Worm (Caenorhabditis elegans) whole organism, L1 larva: ENCODE results near the gene C08F8.6.

Source experiments
- C04F5.9 ChIP-seq: sonication (generic microtip); optimal IDR thresholded peaks from 2 replicates; lab custom pipeline; 2016; ENCODE audit warnings: missing genetic modification characterization, missing compliant biosample characterization
- C34B4.2 ChIP-seq: sonication (generic microtip); optimal IDR thresholded peaks from 2 replicates; lab custom pipeline; 2017; ENCODE audit warnings: mild to moderate bottlenecking, missing genetic modification characterization, missing compliant biosample characterization
- Y116A8C.19 ChIP-seq: sonication (generic microtip); optimal IDR thresholded peaks from 2 replicates; lab custom pipeline; 2016; ENCODE audit warnings: missing compliant biosample characterization, missing genetic modification characterization, borderline replicate concordance
- alr-1 ChIP-seq: fragments of 200-800 bp; sonication (Bioruptor generic); optimal IDR thresholded peaks from 2 replicates; lab custom pipeline; 2018; ENCODE audit warnings: borderline replicate concordance, mild to moderate bottlenecking, missing genetic modification characterization, missing compliant biosample characterization
- blmp-1 ChIP-seq: fragments of 150-350 bp; optimal IDR thresholded peaks from 2 replicates; lab custom pipeline; 2014; ENCODE audit warnings: missing biosample characterization, missing genetic modification characterization
- ceh-82 ChIP-seq, 3 experiments: fragments of 150-350 bp in 1 of 3; sonication (generic microtip) in 2 of 3; optimal IDR thresholded peaks; 2 replicates each; lab custom pipeline; 2014 to 2017; ENCODE audit warnings: missing biosample characterization in 3 of 3, missing genetic modification characterization in 3 of 3
- dpl-1 ChIP-seq, 3 experiments: fragments of 150-350 bp in 2 of 3; sonication (generic microtip) in 1 of 3; optimal IDR thresholded peaks; 2 replicates each; lab custom pipeline; 2014 to 2017; ENCODE audit warnings: missing biosample characterization in 3 of 3, missing genetic modification characterization in 3 of 3, missing genetic modification reagents in 3 of 3
- dsc-1 ChIP-seq: sonication (generic microtip); optimal IDR thresholded peaks from 2 replicates; lab custom pipeline; 2016; ENCODE audit warnings: mild to moderate bottlenecking, missing genetic modification characterization, missing compliant biosample characterization
- efl-1 ChIP-seq, 4 experiments: fragments of 150-350 bp; optimal IDR thresholded peaks in 3 of 4; peaks in 1 of 4; 1 replicate in 1 of 4; 2 replicates in 3 of 4; lab custom pipeline; 2014; ENCODE audit warnings: missing biosample characterization in 2 of 4, missing genetic modification characterization in 2 of 4, missing genetic modification reagents in 2 of 4
- egl-27 ChIP-seq, 2 experiments: fragments of 150-350 bp in 1 of 2; sonication (generic microtip); optimal IDR thresholded peaks; 3 replicates each; lab custom pipeline; 2017 to 2018; ENCODE audit warnings: missing biosample characterization in 2 of 2, missing genetic modification characterization in 2 of 2, missing genetic modification reagents in 2 of 2
- elt-2 ChIP-seq: sonication (generic microtip); optimal IDR thresholded peaks from 2 replicates; lab custom pipeline; 2016; ENCODE audit warnings: missing genetic modification characterization, mild to moderate bottlenecking, inconsistent platforms, missing compliant biosample characterization, missing genetic modification reagents
- ets-5 ChIP-seq: fragments of 200-800 bp; sonication (Bioruptor generic); IDR thresholded peaks from 2 replicates; pipeline ENCODE4 v1.3.6; 2022; ENCODE audit warnings: missing genetic modification characterization, missing compliant biosample characterization
- fkh-8 ChIP-seq: sonication (generic microtip); optimal IDR thresholded peaks from 2 replicates; lab custom pipeline; 2016; ENCODE audit warnings: mild to moderate bottlenecking, missing genetic modification characterization, missing compliant biosample characterization
- grh-1 ChIP-seq: fragments of 200-800 bp; sonication (Bioruptor generic); IDR thresholded peaks from 2 replicates; pipeline ENCODE4 v1.3.6; 2022; ENCODE audit warnings: missing genetic modification reagents, missing genetic modification characterization, missing compliant biosample characterization
- hlh-4 ChIP-seq: sonication (generic microtip); optimal IDR thresholded peaks from 2 replicates; lab custom pipeline; 2016; ENCODE audit warnings: mild to moderate bottlenecking, missing genetic modification characterization, missing compliant biosample characterization
- isw-1 ChIP-seq: fragments of 200-800 bp; sonication (Bioruptor generic); IDR thresholded peaks from 2 replicates; pipeline ENCODE4 v1.3.6; 2022; ENCODE audit warnings: missing genetic modification characterization, missing compliant biosample characterization
- lin-35 ChIP-seq, 2 experiments: fragments of 150-350 bp; optimal IDR thresholded peaks; 2 replicates each; lab custom pipeline; 2014; ENCODE audit warnings: missing biosample characterization in 2 of 2, missing genetic modification characterization in 2 of 2, missing genetic modification reagents in 2 of 2
- lir-3 ChIP-seq: sonication (generic microtip); optimal IDR thresholded peaks from 2 replicates; lab custom pipeline; 2016; ENCODE audit warnings: mild to moderate bottlenecking, missing genetic modification characterization, moderate library complexity, missing compliant biosample characterization; ENCODE audit not compliant: poor library complexity
- lsy-2 ChIP-seq, 2 experiments: fragments of 150-350 bp; optimal IDR thresholded peaks; 2 replicates each; lab custom pipeline; 2014; ENCODE audit warnings: missing biosample characterization in 2 of 2, missing genetic modification characterization in 2 of 2
- mdl-1 ChIP-seq, 2 experiments: fragments of 150-350 bp; optimal IDR thresholded peaks; 2 replicates each; lab custom pipeline; 2014 to 2017; ENCODE audit warnings: missing biosample characterization in 2 of 2, missing genetic modification characterization in 2 of 2, inconsistent platforms in 1 of 2
- mep-1 ChIP-seq: fragments of 150-350 bp; optimal IDR thresholded peaks from 2 replicates; lab custom pipeline; 2014; ENCODE audit warnings: missing biosample characterization, missing genetic modification characterization
- nhr-11 ChIP-seq: fragments of 150-350 bp; optimal IDR thresholded peaks from 2 replicates; lab custom pipeline; 2014; ENCODE audit warnings: missing biosample characterization, missing genetic modification characterization
- nhr-19 ChIP-seq: fragments of 200-800 bp; sonication (Bioruptor generic); conservative IDR thresholded peaks from 2 replicates; pipeline ENCODE4 v1.3.6; 2022; ENCODE audit warnings: missing genetic modification characterization, missing compliant biosample characterization
- nhr-237 ChIP-seq: fragments of 150-350 bp; optimal IDR thresholded peaks from 2 replicates; lab custom pipeline; 2014; ENCODE audit warnings: missing biosample characterization, missing genetic modification characterization
- nhr-28 ChIP-seq: fragments of 150-350 bp; optimal IDR thresholded peaks from 2 replicates; lab custom pipeline; 2014; ENCODE audit warnings: missing biosample characterization, missing genetic modification characterization
- nhr-71 ChIP-seq: sonication (generic microtip); optimal IDR thresholded peaks from 2 replicates; lab custom pipeline; 2016; ENCODE audit warnings: mild to moderate bottlenecking, missing genetic modification characterization, moderate library complexity, missing compliant biosample characterization
- nhr-77 ChIP-seq: fragments of 150-350 bp; optimal IDR thresholded peaks from 2 replicates; lab custom pipeline; 2014; ENCODE audit warnings: missing biosample characterization, missing genetic modification characterization
- nhr-85 ChIP-seq: sonication (generic microtip); peaks from one replicate; lab custom pipeline; 2016; ENCODE audit warnings: missing genetic modification characterization, inconsistent platforms, missing compliant biosample characterization
- nhr-90 ChIP-seq: sonication (generic microtip); optimal IDR thresholded peaks from 2 replicates; lab custom pipeline; 2016; ENCODE audit warnings: mild to moderate bottlenecking, missing genetic modification characterization, missing compliant biosample characterization; ENCODE audit not compliant: poor library complexity
- pax-3 ChIP-seq: fragments of 200-800 bp; sonication (Bioruptor generic); optimal IDR thresholded peaks from 2 replicates; lab custom pipeline; 2018; ENCODE audit warnings: mild to moderate bottlenecking, missing genetic modification characterization, moderate library complexity, missing compliant biosample characterization
- pqm-1 ChIP-seq: sonication (generic microtip); optimal IDR thresholded peaks from 3 replicates; lab custom pipeline; 2017; ENCODE audit warnings: missing biosample characterization, missing genetic modification characterization
- snpc-4 ChIP-seq: fragments of 150-350 bp; optimal IDR thresholded peaks from 2 replicates; lab custom pipeline; 2014; ENCODE audit warnings: missing biosample characterization, missing genetic modification characterization
- sox-4 ChIP-seq: sonication (generic microtip); optimal IDR thresholded peaks from 2 replicates; lab custom pipeline; 2016; ENCODE audit warnings: missing genetic modification characterization, missing compliant biosample characterization
- sup-37 ChIP-seq: fragments of 200-800 bp; sonication (Bioruptor generic); optimal IDR thresholded peaks from 2 replicates; lab custom pipeline; 2018; ENCODE audit warnings: mild to moderate bottlenecking, missing genetic modification characterization, missing compliant biosample characterization
- swsn-7 ChIP-seq: sonication (generic microtip); optimal IDR thresholded peaks from 2 replicates; lab custom pipeline; 2016; ENCODE audit warnings: missing genetic modification characterization, missing compliant biosample characterization
- tbx-2 ChIP-seq: sonication (generic microtip); optimal IDR thresholded peaks from 2 replicates; lab custom pipeline; 2016; ENCODE audit warnings: missing genetic modification characterization, missing compliant biosample characterization
- tlp-1 ChIP-seq: fragments of 150-350 bp; optimal IDR thresholded peaks from 2 replicates; lab custom pipeline; 2014; ENCODE audit warnings: missing biosample characterization, missing genetic modification characterization
- unc-30 ChIP-seq: sonication (generic microtip); optimal IDR thresholded peaks from 2 replicates; lab custom pipeline; 2017; ENCODE audit warnings: missing biosample characterization, missing genetic modification characterization
- vab-15 ChIP-seq: sonication (generic microtip); optimal IDR thresholded peaks from 2 replicates; lab custom pipeline; 2017; ENCODE audit warnings: missing genotype, mild to moderate bottlenecking, missing genetic modification characterization, missing compliant biosample characterization
- xbp-1 ChIP-seq: sonication (generic microtip); optimal IDR thresholded peaks from 2 replicates; lab custom pipeline; 2016; ENCODE audit warnings: missing genetic modification characterization, missing compliant biosample characterization
- zag-1 ChIP-seq: fragments of 150-350 bp; optimal IDR thresholded peaks from 2 replicates; lab custom pipeline; 2014; ENCODE audit warnings: missing biosample characterization, missing genetic modification characterization

The C08F8.6 gene

DNA sequence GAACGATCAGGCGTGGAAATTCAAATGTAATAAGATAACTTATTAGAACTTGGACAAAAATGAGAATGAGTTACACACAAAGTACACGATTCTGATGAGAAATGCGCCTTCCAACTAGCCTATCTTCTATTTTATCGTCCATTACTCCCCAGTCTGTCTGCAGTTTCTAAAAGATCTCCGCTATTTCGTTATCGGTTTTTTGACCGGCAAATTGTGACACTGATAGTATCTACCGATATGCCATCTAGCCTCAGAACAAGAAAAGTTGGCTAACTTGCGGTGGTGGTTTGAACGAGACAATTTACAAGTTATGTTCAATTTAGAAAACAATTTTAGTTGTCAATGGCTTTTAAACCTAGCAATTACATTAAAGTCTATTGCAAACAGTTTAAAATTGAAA, 46.8 kb upstream of the C08F8.6 start (continued):
- no peak for TF ChIP-seq C34B4.2 (tag; lab: Kevin White, UChicago)
- no peak for TF ChIP-seq snpc-4 (tag; lab: Kevin White, UChicago)
- no peak for TF ChIP-seq Y116A8C.19 (tag; lab: Kevin White, UChicago)
- TF ChIP-seq nhr-237 (tag; lab: Kevin White, UChicago): no peak
- no peak for TF ChIP-seq ets-5 (GFP tag; lab: Robert Waterston, UW)
- TF ChIP-seq elt-2: peak; percentile 44
- no peak for TF ChIP-seq nhr-11 (tag; lab: Kevin White, UChicago)
- TF ChIP-seq ceh-82 (tag; optimal IDR thresholded peaks at IDR 0.05; lab: Kevin White, UChicago): peak in 1 of 3 experiments; percentile 0
- TF ChIP-seq xbp-1 (tag; lab: Kevin White, UChicago): no peak
- TF ChIP-seq sox-4: no peak
- no peak for TF ChIP-seq egl-27 (tag; optimal IDR thresholded peaks at IDR 0.05; lab: Kevin White, UChicago)
- peak in 1 of 2 experiments; percentile 29 for TF ChIP-seq lin-35 (GFP tag; optimal IDR thresholded peaks at IDR 0.05; lab: Kevin White, UChicago)
- no peak for TF ChIP-seq efl-1 (optimal IDR thresholded peaks at IDR 0.05; lab: Kevin White, UChicago)
- no peak for TF ChIP-seq efl-1 (GFP tag; optimal IDR thresholded peaks at IDR 0.05 in 1 of 2; lab: Kevin White, UChicago)
- TF ChIP-seq alr-1 (tag; lab: Kevin White, UChicago): no peak
- no peak for TF ChIP-seq lir-3
- no peak for TF ChIP-seq fkh-8 (tag; lab: Kevin White, UChicago)
- no peak for TF ChIP-seq zag-1
- no peak for TF ChIP-seq sup-37
- TF ChIP-seq pqm-1 (tag; lab: Kevin White, UChicago): no peak
- no peak for TF ChIP-seq nhr-77 (tag; lab: Kevin White, UChicago)
- no peak for TF ChIP-seq nhr-90 (tag; lab: Kevin White, UChicago)
- TF ChIP-seq mep-1 (tag; lab: Kevin White, UChicago): peak; percentile 10

DNA sequence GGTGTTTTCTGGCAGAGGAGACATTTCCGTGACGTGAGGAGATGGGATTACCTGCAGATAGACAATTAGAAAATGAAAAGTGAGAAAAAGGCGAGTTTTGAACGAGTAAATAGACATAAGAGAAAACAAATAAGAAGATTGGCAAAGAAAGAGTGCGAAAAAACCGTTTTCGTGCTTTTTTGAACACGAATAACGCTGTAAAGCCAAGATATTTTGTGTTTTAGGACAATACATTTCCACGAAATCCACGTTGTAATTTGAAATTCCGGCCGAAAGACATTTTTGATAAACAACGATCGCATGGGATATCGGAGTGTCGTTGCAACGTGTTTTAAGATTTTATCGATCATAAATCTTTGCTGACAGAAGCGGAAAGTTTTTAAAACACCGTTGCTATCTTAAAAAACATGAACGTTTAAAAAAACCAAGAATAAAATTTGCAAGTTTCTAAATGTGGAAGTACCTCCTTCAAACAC, 46.1 kb upstream of the C08F8.6 start, which contains the start of gene adk-1:
adk-1 (minus strand) TSS at position 51 of the 476 bp plus-strand sequence.
- no peak for TF ChIP-seq nhr-71
- peak; percentile 12 to 68 for TF ChIP-seq lin-35 (GFP tag; optimal IDR thresholded peaks at IDR 0.05; lab: Kevin White, UChicago)
- no peak for TF ChIP-seq nhr-237 (tag; lab: Kevin White, UChicago)
- peak in 1 of 2 experiments; percentile 68 for TF ChIP-seq efl-1 (optimal IDR thresholded peaks at IDR 0.05; lab: Kevin White, UChicago)
- TF ChIP-seq efl-1 (GFP tag; optimal IDR thresholded peaks at IDR 0.05 in 1 of 2; lab: Kevin White, UChicago): peak; percentile 73 to 97
- TF ChIP-seq swsn-7: no peak
- no peak for TF ChIP-seq nhr-77 (tag; lab: Kevin White, UChicago)
- TF ChIP-seq grh-1: no peak
- no peak for TF ChIP-seq nhr-85 (tag; lab: Kevin White, UChicago)
- TF ChIP-seq dpl-1 (GFP tag; optimal IDR thresholded peaks at IDR 0.05; lab: Kevin White, UChicago): peak in 2 of 3 experiments; percentile 57 to 75
- peak; percentile 6 for TF ChIP-seq blmp-1 (tag; lab: Kevin White, UChicago)
- TF ChIP-seq mdl-1 (tag; optimal IDR thresholded peaks at IDR 0.05; lab: Kevin White, UChicago): no peak
- TF ChIP-seq tbx-2 (tag; lab: Kevin White, UChicago): no peak
- peak; percentile 11 to 49 for TF ChIP-seq lsy-2 (tag; optimal IDR thresholded peaks at IDR 0.05; lab: Kevin White, UChicago)
- TF ChIP-seq xbp-1 (tag; lab: Kevin White, UChicago): peak; percentile 2
- TF ChIP-seq, all 84 proteins: peak for 6

DNA sequence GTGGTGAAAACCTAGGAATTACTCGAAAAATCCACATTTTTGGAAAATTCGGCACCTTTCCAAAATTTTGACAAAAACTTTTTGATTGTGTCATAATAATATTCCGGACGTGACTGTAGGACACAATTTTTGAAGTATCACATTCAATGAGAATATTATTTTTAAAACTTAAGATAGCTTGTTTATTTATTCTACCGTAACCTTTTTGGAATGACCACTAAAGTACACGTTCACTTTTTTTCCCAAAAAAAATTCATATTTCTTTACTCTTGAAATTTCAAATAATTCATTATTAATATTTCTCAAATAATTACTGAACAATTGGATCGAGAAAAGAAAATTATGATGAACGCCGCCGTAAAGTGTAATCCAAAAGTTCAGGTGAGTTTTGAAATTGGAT, 42.5 kb upstream of the C08F8.6 start, which contains the start of gene R07H5.9:
R07H5.9 (plus strand) TSS at position 301 of the 400 bp plus-strand sequence.
- no peak for TF ChIP-seq nhr-28 (tag; lab: Kevin White, UChicago)
- no peak for TF ChIP-seq hlh-4 (tag; lab: Kevin White, UChicago)
- TF ChIP-seq vab-15 (tag; lab: Kevin White, UChicago): no peak
- no peak for TF ChIP-seq tlp-1
- TF ChIP-seq mep-1 (tag; lab: Kevin White, UChicago): no peak
- TF ChIP-seq C04F5.9 (tag; lab: Kevin White, UChicago): no peak
- no peak for TF ChIP-seq isw-1 (GFP tag; lab: Robert Waterston, UW)
- no peak for TF ChIP-seq dsc-1 (tag; lab: Kevin White, UChicago)
- TF ChIP-seq pax-3 (tag; lab: Kevin White, UChicago): no peak
- TF ChIP-seq unc-30 (tag; lab: Kevin White, UChicago): no peak
- TF ChIP-seq nhr-19 (GFP tag; lab: Robert Waterston, UW): no peak
- TF ChIP-seq sox-4: no peak
